Fruit fly (Drosophila melanogaster): ENCODE results near the gene Coa7.

Gene Coa7

DNA sequence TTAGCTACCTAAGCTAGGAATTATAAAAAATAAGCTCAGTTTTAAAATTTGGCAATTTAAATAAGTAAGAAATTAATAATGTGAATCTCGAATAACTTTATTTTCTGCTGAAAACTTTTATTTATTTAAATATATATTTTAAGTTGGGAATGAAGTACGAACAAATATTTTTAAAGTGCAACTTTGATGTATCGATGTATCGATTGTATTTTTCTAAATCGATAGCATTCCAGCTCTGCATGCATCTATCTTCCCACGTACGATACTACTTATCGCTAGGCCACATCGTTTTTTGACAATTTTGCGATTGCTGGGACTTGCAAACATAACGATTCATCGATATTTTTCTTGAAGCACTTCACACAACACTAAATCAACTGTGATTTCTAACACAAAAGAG is 5.9 kb upstream of the Coa7 start (continued):
- TF ChIP-seq sd (tag; optimal IDR thresholded peaks at IDR 0.05), result peak; percentile 11
- TF ChIP-seq z (GFP tag; IDR thresholded peaks at IDR 0.05), result no peak
- TF ChIP-seq fru (optimal IDR thresholded peaks at IDR 0.05), result no peak
- no peak for TF ChIP-seq TFAM (GFP tag; optimal IDR thresholded peaks at IDR 0.05)
- no peak for TF ChIP-seq Meics (GFP tag; optimal IDR thresholded peaks at IDR 0.05)
- TF ChIP-seq HLH54F (GFP tag; optimal IDR thresholded peaks at IDR 0.05), result no peak
- TF ChIP-seq CG11504 (tag; optimal IDR thresholded peaks at IDR 0.05), result peak; percentile 29
- TF ChIP-seq scrt (GFP tag; optimal IDR thresholded peaks at IDR 0.05), result no peak
- no peak for TF ChIP-seq sima (GFP tag; optimal IDR thresholded peaks at IDR 0.05)
- TF ChIP-seq sens (GFP tag), result peak; percentile 64
- TF ChIP-seq CG3065 (GFP tag; optimal IDR thresholded peaks at IDR 0.05), result no peak
- peak; percentile 97 for TF ChIP-seq HLH4C (GFP tag; IDR thresholded peaks at IDR 0.05; ENCODE audit: partially characterized antibody)
- no peak for TF ChIP-seq CG9609 (GFP tag; optimal IDR thresholded peaks at IDR 0.05)
- TF ChIP-seq ATbp (GFP tag; optimal IDR thresholded peaks at IDR 0.05), result no peak
- TF ChIP-seq CG15269 (tag; optimal IDR thresholded peaks at IDR 0.05), result no peak
- no peak for TF ChIP-seq CG6175 (GFP tag; IDR thresholded peaks at IDR 0.05)
- TF ChIP-seq CG10979 (tag; optimal IDR thresholded peaks at IDR 0.05), result peak; percentile 7
- no peak for TF ChIP-seq Chrac-16 (GFP tag; optimal IDR thresholded peaks at IDR 0.05)
- peak; percentile 67 for TF ChIP-seq row (GFP tag; IDR thresholded peaks at IDR 0.05)
- no peak for TF ChIP-seq schlank (tag; optimal IDR thresholded peaks at IDR 0.05)
- no peak for TF ChIP-seq dpn (GFP tag; optimal IDR thresholded peaks at IDR 0.05)
- peak; percentile 60 for TF ChIP-seq CG10267 (tag; optimal IDR thresholded peaks at IDR 0.05)
- TF ChIP-seq Nf-YC (tag; optimal IDR thresholded peaks at IDR 0.05), result peak; percentile 11
- no peak for TF ChIP-seq Dad (GFP tag; optimal IDR thresholded peaks at IDR 0.05)
- peak; percentile 98 for TF ChIP-seq CG42726 (GFP tag; IDR thresholded peaks at IDR 0.05; ENCODE audit: partially characterized antibody)
- TF ChIP-seq Hmr (GFP tag; optimal IDR thresholded peaks at IDR 0.05), result peak; percentile 39
- TF ChIP-seq CG6654 (GFP tag; optimal IDR thresholded peaks at IDR 0.05), result no peak
- TF ChIP-seq Sox102F (GFP tag; optimal IDR thresholded peaks at IDR 0.05), result peak; percentile 30
- TF ChIP-seq CG14050 (GFP tag; IDR thresholded peaks at IDR 0.05), result no peak
- TF ChIP-seq exex (tag; optimal IDR thresholded peaks at IDR 0.05), result no peak
- no peak for TF ChIP-seq Mes4 (GFP tag; optimal IDR thresholded peaks at IDR 0.05)
- TF ChIP-seq lola (GFP tag; optimal IDR thresholded peaks at IDR 0.05), result no peak
- TF ChIP-seq Sox100B (GFP tag; optimal IDR thresholded peaks at IDR 0.05), result peak; percentile 39
- no peak for TF ChIP-seq gcm2 (GFP tag; optimal IDR thresholded peaks at IDR 0.05)
- no peak for TF ChIP-seq CG8944 (GFP tag; optimal IDR thresholded peaks at IDR 0.05)
- TF ChIP-seq Doc3 (GFP tag; IDR thresholded peaks at IDR 0.05; ENCODE audit: partially characterized antibody), result peak; percentile 94
- no peak for TF ChIP-seq Oli (tag; optimal IDR thresholded peaks at IDR 0.05)
- no peak for TF ChIP-seq tin (GFP tag; optimal IDR thresholded peaks at IDR 0.05)
- no peak for TF ChIP-seq Hr78 (GFP tag; optimal IDR thresholded peaks at IDR 0.05)
- no peak for TF ChIP-seq CG7271 (tag; optimal IDR thresholded peaks at IDR 0.05)
- peak; percentile 93 for TF ChIP-seq CG3995 (GFP tag; optimal IDR thresholded peaks at IDR 0.05)
- TF ChIP-seq crol (GFP tag; IDR thresholded peaks at IDR 0.05), result no peak
- TF ChIP-seq CG1647 (GFP tag; optimal IDR thresholded peaks at IDR 0.05), result no peak
- TF ChIP-seq CG13296 (GFP tag; optimal IDR thresholded peaks at IDR 0.05), result no peak
- no peak for TF ChIP-seq CG17328 (GFP tag; IDR thresholded peaks at IDR 0.05)
- TF ChIP-seq CG7786 (GFP tag; optimal IDR thresholded peaks at IDR 0.05), result no peak
- TF ChIP-seq CG2120 (GFP tag; optimal IDR thresholded peaks at IDR 0.05), result peak; percentile 0
- TF ChIP-seq sug (tag; optimal IDR thresholded peaks at IDR 0.05), result peak; percentile 7
- no peak for TF ChIP-seq chm (GFP tag; IDR thresholded peaks at IDR 0.05)
- TF ChIP-seq Ssrp (tag; optimal IDR thresholded peaks at IDR 0.05), result peak; percentile 29
- no peak for TF ChIP-seq Atf-2 (GFP tag; optimal IDR thresholded peaks at IDR 0.05)
- TF ChIP-seq HLH3B (GFP tag; IDR thresholded peaks at IDR 0.05), result no peak

Measured in whole organism, embryonic.